Fruit fly (Drosophila melanogaster): ENCODE results near the gene CG14137.

Gene CG14137

DNA sequence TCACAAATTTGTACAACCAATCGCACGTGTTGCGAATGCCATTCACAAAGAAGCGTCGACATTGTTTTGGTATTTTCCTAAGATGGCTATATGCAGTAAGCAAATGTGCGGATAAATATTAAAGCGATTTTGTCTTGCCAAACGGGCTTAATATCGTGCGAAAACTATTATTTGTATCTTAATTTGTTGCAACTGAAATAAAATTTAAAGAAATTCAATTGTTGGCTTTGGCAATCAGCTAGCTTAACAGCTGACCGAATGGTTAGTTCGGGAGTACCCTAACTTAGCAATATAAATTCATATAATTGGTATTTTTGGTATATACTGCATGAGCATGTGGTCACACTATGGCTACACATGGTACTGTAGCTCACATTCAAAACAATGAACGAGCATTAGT lies 48.5 kb upstream of the CG14137 start, which contains the start of the genes RIOK1 and Polr3H (continued):
- TF ChIP-seq Dref (GFP tag; IDR thresholded peaks at IDR 0.05), result no peak
- peak; percentile 66 for TF ChIP-seq CG30403 (GFP tag; optimal IDR thresholded peaks at IDR 0.05)
- no peak for TF ChIP-seq oc (tag; optimal IDR thresholded peaks at IDR 0.05)
- peak; percentile 36 for TF ChIP-seq Six4 (GFP tag; optimal IDR thresholded peaks at IDR 0.05)
- TF ChIP-seq CG11723 (GFP tag; optimal IDR thresholded peaks at IDR 0.05), result no peak
- TF ChIP-seq CG3407 (GFP tag; optimal IDR thresholded peaks at IDR 0.05), result no peak
- TF ChIP-seq CG14014 (GFP tag; IDR thresholded peaks at IDR 0.05), result peak; percentile 68
- TF ChIP-seq sens-2 (GFP tag; IDR thresholded peaks at IDR 0.05), result no peak
- no peak for TF ChIP-seq org-1 (GFP tag; optimal IDR thresholded peaks at IDR 0.05)
- no peak for TF ChIP-seq exex (tag; optimal IDR thresholded peaks at IDR 0.05)
- peak; percentile 61 for TF ChIP-seq CG16863 (GFP tag; optimal IDR thresholded peaks at IDR 0.05)
- no peak for TF ChIP-seq CG13894 (tag; optimal IDR thresholded peaks at IDR 0.05)
- peak; percentile 65; the same call in 2 of the 3 replicates for TF ChIP-seq ci (GFP tag; IDR thresholded peaks at IDR 0.05)
- no peak for TF ChIP-seq ash1 (GFP tag; optimal IDR thresholded peaks at IDR 0.05)
- peak; percentile 76 for TF ChIP-seq CG9609 (GFP tag; optimal IDR thresholded peaks at IDR 0.05)
- TF ChIP-seq CG7357 (GFP tag; IDR thresholded peaks at IDR 0.05), result no peak
- TF ChIP-seq CG11456 (GFP tag; IDR thresholded peaks at IDR 0.05), result peak; percentile 55; the same call in 1 of the 3 replicates
- TF ChIP-seq CG31365 (tag; optimal IDR thresholded peaks at IDR 0.05), result no peak
- peak; percentile 88 for TF ChIP-seq MBD-R2 (GFP tag; IDR thresholded peaks at IDR 0.05)
- TF ChIP-seq CG2202 (tag; optimal IDR thresholded peaks at IDR 0.05), result peak; percentile 14
- no peak for TF ChIP-seq C15 (GFP tag; IDR thresholded peaks at IDR 0.05)
- TF ChIP-seq CG2129 (GFP tag; IDR thresholded peaks at IDR 0.05; ENCODE audit: partially characterized antibody), result no peak
- peak; percentile 34; the same call in 1 of the 2 replicates for TF ChIP-seq Scr (GFP tag; IDR thresholded peaks at IDR 0.05; ENCODE audit: partially characterized antibody)
- TF ChIP-seq HHEX (GFP tag; optimal IDR thresholded peaks at IDR 0.05), result no peak
- no peak for TF ChIP-seq tap (tag; optimal IDR thresholded peaks at IDR 0.05)
- TF ChIP-seq CG13775 (GFP tag; optimal IDR thresholded peaks at IDR 0.05), result peak; percentile 82
- 0 out of 2 replicates have a peak, but pooled peaks have one; percentile 5 for TF ChIP-seq wdn (GFP tag; IDR thresholded peaks at IDR 0.05)
- TF ChIP-seq Xbp1 (GFP tag; optimal IDR thresholded peaks at IDR 0.05), result peak; percentile 79
- TF ChIP-seq Oli (tag; optimal IDR thresholded peaks at IDR 0.05), result no peak
- TF ChIP-seq HLH54F (GFP tag; optimal IDR thresholded peaks at IDR 0.05), result peak; percentile 80
- TF ChIP-seq CG1603 (tag; optimal IDR thresholded peaks at IDR 0.05), result no peak
- peak; percentile 47 for TF ChIP-seq CG4854 (GFP tag; optimal IDR thresholded peaks at IDR 0.05)
- TF ChIP-seq CG16815 (GFP tag; optimal IDR thresholded peaks at IDR 0.05), result no peak
- no peak for TF ChIP-seq CG1529 (GFP tag; optimal IDR thresholded peaks at IDR 0.05)
- no peak for TF ChIP-seq BtbVII (GFP tag; optimal IDR thresholded peaks at IDR 0.05)
- TF ChIP-seq lab (GFP tag; optimal IDR thresholded peaks at IDR 0.05), result no peak
- TF ChIP-seq sr (GFP tag; IDR thresholded peaks at IDR 0.05), result no peak
- peak; percentile 78 for TF ChIP-seq CG32532 (GFP tag; IDR thresholded peaks at IDR 0.05)
- no peak for TF ChIP-seq CG10274 (GFP tag; optimal IDR thresholded peaks at IDR 0.05)
- TF ChIP-seq Dll (GFP tag; IDR thresholded peaks at IDR 0.05; ENCODE audit: partially characterized antibody), result peak; percentile 54; the same call in 1 of the 4 replicates
- peak; percentile 48 for TF ChIP-seq E2f1 (GFP tag; IDR thresholded peaks at IDR 0.05)
- no peak for TF ChIP-seq Doc2 (GFP tag; IDR thresholded peaks at IDR 0.05)
- TF ChIP-seq CG7928 (GFP tag; optimal IDR thresholded peaks at IDR 0.05), result no peak
- TF ChIP-seq HLH4C (GFP tag; IDR thresholded peaks at IDR 0.05; ENCODE audit: partially characterized antibody), result no peak
- TF ChIP-seq Dp (GFP tag; optimal IDR thresholded peaks at IDR 0.05), result peak; percentile 56
- TF ChIP-seq chm (GFP tag; IDR thresholded peaks at IDR 0.05), result no peak
- TF ChIP-seq Oaz (GFP tag; IDR thresholded peaks at IDR 0.05), result peak; percentile 27; the same call in 1 of the 2 replicates
- no peak for TF ChIP-seq unpg (GFP tag; optimal IDR thresholded peaks at IDR 0.05)
- TF ChIP-seq Hmr (GFP tag; optimal IDR thresholded peaks at IDR 0.05), result peak; percentile 63
- TF ChIP-seq sisA (GFP tag; IDR thresholded peaks at IDR 0.05), result peak; percentile 56
- TF ChIP-seq CG12942 (GFP tag; optimal IDR thresholded peaks at IDR 0.05), result peak; percentile 75

Data from whole organism, embryonic.